Worm (Caenorhabditis elegans): ENCODE data around the gene fbxa-190.

fbxa-190 gene

DNA sequence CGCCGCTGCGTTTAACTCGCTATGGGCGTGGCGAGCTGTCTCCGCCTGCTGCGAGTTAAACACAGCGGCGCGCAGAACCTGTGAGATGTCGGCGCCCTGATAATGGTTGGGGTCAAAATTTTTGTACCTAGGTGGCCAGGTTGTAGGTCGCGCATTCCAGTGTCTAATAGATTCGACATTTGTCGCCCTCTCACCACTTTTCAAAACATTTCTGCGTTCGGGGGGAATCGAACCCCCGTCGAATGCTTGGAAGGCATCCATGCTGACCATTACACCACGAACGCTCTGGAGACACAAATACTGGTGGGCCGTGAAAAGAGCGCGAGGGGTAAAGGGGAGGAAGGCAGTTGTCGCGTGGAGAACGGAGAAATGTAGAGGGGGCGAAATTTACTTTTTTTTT, 7.6 kb downstream of the fbxa-190 start:
- TF ChIP-seq F57A8.1 (GFP tag; optimal IDR thresholded peaks at IDR 0.05) = peak; percentile 31
- no peak for TF ChIP-seq dpl-1 (GFP tag; optimal IDR thresholded peaks at IDR 0.05)
- TF ChIP-seq attf-5 (GFP tag; optimal IDR thresholded peaks at IDR 0.05) = peak; percentile 53
- TF ChIP-seq hsf-1 (GFP tag; IDR thresholded peaks at IDR 0.05) = 0 out of 2 replicates have a peak, but pooled peaks have one; percentile 37
- TF ChIP-seq nhr-27 (tag; optimal IDR thresholded peaks at IDR 0.05) = peak; percentile 51
- peak; percentile 45 for TF ChIP-seq F22D6.2 (tag; optimal IDR thresholded peaks at IDR 0.05)
- TF ChIP-seq ztf-28 (GFP tag; IDR thresholded peaks at IDR 0.05) = no peak
- no peak for TF ChIP-seq let-526 (GFP tag; IDR thresholded peaks at IDR 0.05)
- TF ChIP-seq snpc-3.4 (tag; optimal IDR thresholded peaks at IDR 0.05) = peak; percentile 18
- TF ChIP-seq egl-18 (GFP tag; IDR thresholded peaks at IDR 0.05) = peak; percentile 79; the same call in 1 of the 2 replicates
- TF ChIP-seq repo-1 (tag; optimal IDR thresholded peaks at IDR 0.05) = peak; percentile 54
- TF ChIP-seq F52B5.7 (tag; optimal IDR thresholded peaks at IDR 0.05) = peak; percentile 70
- peak; percentile 52; the same call in 1 of the 2 replicates for TF ChIP-seq Y95B8A.8 (GFP tag; IDR thresholded peaks at IDR 0.05)
- peak; percentile 43 for TF ChIP-seq hrde-1 (tag; optimal IDR thresholded peaks at IDR 0.05; ENCODE audit: borderline replicate concordance)
- TF ChIP-seq ets-4 (GFP tag; optimal IDR thresholded peaks at IDR 0.05) = peak; percentile 85
- peak; percentile 61 for TF ChIP-seq ztf-18 (tag; optimal IDR thresholded peaks at IDR 0.05)
- peak; percentile 8 for TF ChIP-seq T26A5.8 (tag; optimal IDR thresholded peaks at IDR 0.05)
- peak; percentile 68 for TF ChIP-seq him-1 (tag; optimal IDR thresholded peaks at IDR 0.05)
- no peak for TF ChIP-seq ceh-91 (GFP tag; IDR thresholded peaks at IDR 0.05)
- TF ChIP-seq B0261.1 (tag; optimal IDR thresholded peaks at IDR 0.05) = peak; percentile 94
- TF ChIP-seq atf-7 (tag; optimal IDR thresholded peaks at IDR 0.05) = peak; percentile 75
- TF ChIP-seq lsl-1 (GFP tag; optimal IDR thresholded peaks at IDR 0.05) = peak; percentile 2
- no peak for TF ChIP-seq dpff-1 (tag; optimal IDR thresholded peaks at IDR 0.05)
- peak; percentile 78 for TF ChIP-seq Y53G8AR.9 (GFP tag; conservative IDR thresholded peaks at IDR 0.05)
- TF ChIP-seq ztf-6 (GFP tag; IDR thresholded peaks at IDR 0.05) = peak; percentile 55; the same call in 1 of the 2 replicates
- TF ChIP-seq lin-35 (GFP tag; optimal IDR thresholded peaks at IDR 0.05) = peak in 1 of 3 experiments; percentile 64
- peak; percentile 64 for TF ChIP-seq rcor-1 (GFP tag; IDR thresholded peaks at IDR 0.05)
- TF ChIP-seq akir-1 (GFP tag; optimal IDR thresholded peaks at IDR 0.05) = peak; percentile 29
- TF ChIP-seq bed-1 (GFP tag; IDR thresholded peaks at IDR 0.05) = 0 out of 2 replicates have a peak, but pooled peaks have one; percentile 57
- TF ChIP-seq lin-26 (GFP tag; IDR thresholded peaks at IDR 0.05) = peak; percentile 83
- TF ChIP-seq lin-54 (GFP tag; optimal IDR thresholded peaks at IDR 0.05) = peak; percentile 64
- TF ChIP-seq Y79H2A.3 (GFP tag; conservative IDR thresholded peaks at IDR 0.05) = no peak
- peak; percentile 76 for TF ChIP-seq madf-10 (tag; optimal IDR thresholded peaks at IDR 0.05)
- TF ChIP-seq attf-6 (GFP tag; IDR thresholded peaks at IDR 0.05) = 0 out of 2 replicates have a peak, but pooled peaks have one; percentile 41
- no peak for TF ChIP-seq madf-8 (GFP tag; conservative IDR thresholded peaks at IDR 0.05)
- no peak for TF ChIP-seq nfya-1 (tag; optimal IDR thresholded peaks at IDR 0.05; ENCODE audit: borderline replicate concordance, insufficient read depth)
- no peak for TF ChIP-seq F57C9.4 (tag; optimal IDR thresholded peaks at IDR 0.05)
- peak; percentile 71 for TF ChIP-seq F10E7.11 (tag; optimal IDR thresholded peaks at IDR 0.05)
- peak; percentile 92 for TF ChIP-seq nfyb-1 (GFP tag; IDR thresholded peaks at IDR 0.05)
- peak; percentile 68 for TF ChIP-seq ztf-26 (tag; optimal IDR thresholded peaks at IDR 0.05)
- peak; percentile 50 for TF ChIP-seq fkh-3 (tag; optimal IDR thresholded peaks at IDR 0.05)
- TF ChIP-seq ceh-58 (GFP tag; IDR thresholded peaks at IDR 0.05) = no peak
- TF ChIP-seq ztf-25 (GFP tag; IDR thresholded peaks at IDR 0.05) = 0 out of 2 replicates have a peak, but pooled peaks have one; percentile 66
- TF ChIP-seq ztf-22 (GFP tag; optimal IDR thresholded peaks at IDR 0.05) = peak; percentile 70
- peak; percentile 43 for TF ChIP-seq nhr-80 (tag; optimal IDR thresholded peaks at IDR 0.05)
- peak; percentile 47 for TF ChIP-seq T07F8.4 (tag; optimal IDR thresholded peaks at IDR 0.05)
- no peak for TF ChIP-seq madf-3 (GFP tag; IDR thresholded peaks at IDR 0.05)
- peak; percentile 81 for TF ChIP-seq die-1 (tag; optimal IDR thresholded peaks at IDR 0.05)
- TF ChIP-seq tbx-9 (tag; optimal IDR thresholded peaks at IDR 0.05; ENCODE audit: borderline replicate concordance) = no peak
